Worm (Caenorhabditis elegans) whole organism, L4/young adult: Measurements from ENCODE around the gene T04B2.3.

Source experiments
- W03F9.2 ChIP-seq: fragments of 150-350 bp; optimal IDR thresholded peaks from 2 replicates; lab custom pipeline; 2014; ENCODE audit warnings: missing biosample characterization, missing genetic modification characterization
- dao-5 ChIP-seq: sonication (generic microtip); optimal IDR thresholded peaks from 2 replicates; lab custom pipeline; 2016; ENCODE audit warnings: missing genotype, missing genetic modification characterization, moderate library complexity, missing compliant biosample characterization
- him-1 ChIP-seq: sonication (generic microtip); optimal IDR thresholded peaks from 2 replicates; lab custom pipeline; 2016; ENCODE audit warnings: missing genotype, missing genetic modification reagents, missing genetic modification characterization, missing compliant biosample characterization

T04B2.3 gene

ce11 chrIV:10067541-10067940, 20.3 kb downstream of the T04B2.3 start, which contains the start of gene cwn-2:
Gene cwn-2, plus strand, starts transcription at chrIV:10067816.
- TF ChIP-seq dao-5 = no peak
- TF ChIP-seq W03F9.2 = no peak
- no peak for TF ChIP-seq him-1

- TF ChIP-seq W03F9.2 (no peak), dao-5 (no peak), him-1 (no peak)
These were observed 21.1 kb downstream of the T04B2.3 start for ce11 chrIV:10068266-10068665.

ce11 chrIV:10072527-10072926, 25.3 kb downstream of the T04B2.3 start, which contains the start of gene W01B6.3:
Gene W01B6.3, minus strand, starts transcription at chrIV:10072627.
- TF ChIP-seq him-1 = no peak
- no peak for TF ChIP-seq W03F9.2
- no peak for TF ChIP-seq dao-5

ce11 chrIV:10075034-10075510, 27.9 kb downstream of the T04B2.3 start, which contains the start of the genes ttbk-4 and W01B6.4:
Gene ttbk-4, minus strand, starts transcription at chrIV:10075134.
Gene W01B6.4, plus strand, starts transcription at chrIV:10075460.
- TF ChIP-seq him-1 (no peak), dao-5 (no peak), W03F9.2 (no peak)

- TF ChIP-seq W03F9.2 = no peak
- TF ChIP-seq dao-5 = no peak
- TF ChIP-seq him-1 = no peak
These were observed 28.7 kb downstream of the T04B2.3 start, which contains the start of gene W01B6.5 for ce11 chrIV:10075899-10076298. Gene W01B6.5, plus strand, starts transcription at chrIV:10076199.

- no peak for TF ChIP-seq him-1
These were observed 30.8 kb downstream of the T04B2.3 start for ce11 chrIV:10078003-10078402.

ce11 chrIV:10080816-10081215, 33.6 kb downstream of the T04B2.3 start, which contains the start of gene W01B6.6:
Gene W01B6.6, plus strand, starts transcription at chrIV:10081116.
- no peak for TF ChIP-seq W03F9.2
- no peak for TF ChIP-seq him-1
- no peak for TF ChIP-seq dao-5

ce11 chrIV:10084323-10084959, 37.2 kb downstream of the T04B2.3 start, which contains the start of gene W01B6.8:
Gene W01B6.8, minus strand, starts transcription at chrIV:10084373.
- TF ChIP-seq dao-5 (no peak), W03F9.2 (no peak), him-1 (no peak)

- TF ChIP-seq dao-5 (no peak), W03F9.2 (no peak), him-1 (no peak)
These were observed 38.4 kb downstream of the T04B2.3 start, which contains the start of the genes col-2 and ndc-80 for ce11 chrIV:10085401-10086187. Gene col-2, minus strand, starts transcription at chrIV:10085451. Gene ndc-80, plus strand, starts transcription at chrIV:10086137.

- TF ChIP-seq him-1 = no peak
- TF ChIP-seq dao-5 = no peak
- TF ChIP-seq W03F9.2 = no peak
These were observed 42.6 kb downstream of the T04B2.3 start, which contains the start of gene ttr-39 for ce11 chrIV:10089777-10090176. Gene ttr-39, minus strand, starts transcription at chrIV:10089877.

ce11 chrIV:10090358-10090757, 43.1 kb downstream of the T04B2.3 start, which contains the start of gene ttbk-5:
Gene ttbk-5, plus strand, starts transcription at chrIV:10090658.
- TF ChIP-seq W03F9.2 = no peak
- TF ChIP-seq him-1 = no peak
- no peak for TF ChIP-seq dao-5

- TF ChIP-seq him-1 (no peak), dao-5 (no peak), W03F9.2 (no peak)
These were observed 48.0 kb downstream of the T04B2.3 start, which contains the start of the genes C04G2.5 and msp-36 for ce11 chrIV:10095171-10095570. Gene C04G2.5, minus strand, starts transcription at chrIV:10095271. Gene msp-36, plus strand, starts transcription at chrIV:10095433.

ce11 chrIV:10096881-10097280, 49.7 kb downstream of the T04B2.3 start, which contains the start of gene dis-3:
Gene dis-3, plus strand, starts transcription at chrIV:10097202.
- TF ChIP-seq dao-5 (no peak), him-1 (no peak), W03F9.2 (no peak)
